Fruit fly (Drosophila melanogaster) whole organism, embryonic: ENCODE data around the gene Atg13.

Experiments
- klu ChIP-seq: fragments of 200-800 bp; sonication (Bioruptor generic); IDR thresholded peaks from 2 replicates; pipeline ENCODE4 v1.3.6; 2022; ENCODE audit warnings: missing biosample characterization, missing genetic modification characterization
- pita ChIP-seq: fragments of 200-800 bp; sonication (Bioruptor generic); optimal IDR thresholded peaks from 2 replicates; lab custom pipeline; 2017; ENCODE audit warnings: missing biosample characterization, mild to moderate bottlenecking, missing genetic modification characterization
- run ChIP-seq: fragments of 200-800 bp; sonication (Bioruptor generic); optimal IDR thresholded peaks from 3 replicates; lab custom pipeline; 2018; ENCODE audit warnings: missing biosample characterization, mild to moderate bottlenecking, missing genetic modification characterization

- no peak for TF ChIP-seq run (tag; lab: Kevin White, UChicago)
- no peak for TF ChIP-seq klu (GFP tag; lab: Robert Waterston, UW)
- TF ChIP-seq pita = no peak
Observed at dm6 chr3R:8321447-8321846, 28.2 kb upstream of the Atg13 start, which contains the start of gene Or85a.
